Fruit fly (Drosophila melanogaster): ENCODE measurements around the gene CG16743.

Gene CG16743

dm6 chr2L:10967257-10968008 is 4.6 kb upstream of the CG16743 start (continued):
- TF ChIP-seq H2.0 (GFP tag; IDR thresholded peaks at IDR 0.05) (no peak), CG11560 (tag; IDR thresholded peaks at IDR 0.05) (no peak), sc (optimal IDR thresholded peaks at IDR 0.05) (no peak), sc (GFP tag; optimal IDR thresholded peaks at IDR 0.05) (no peak), ase (GFP tag; IDR thresholded peaks at IDR 0.05) (no peak), CG5953 (GFP tag; IDR thresholded peaks at IDR 0.05) (0 out of 2 replicates have a peak, but pooled peaks have one; percentile 11), HLH4C (GFP tag; IDR thresholded peaks at IDR 0.05; ENCODE audit: partially characterized antibody) (0 out of 3 replicates have a peak, but pooled peaks have one; percentile 37), CG14860 (GFP tag; IDR thresholded peaks at IDR 0.05; ENCODE audit: partially characterized antibody) (peak; percentile 32; the same call in 1 of the 3 replicates), CG11093 (GFP tag; IDR thresholded peaks at IDR 0.05) (no peak), gem (tag; optimal IDR thresholded peaks at IDR 0.05) (no peak), Six4 (GFP tag; optimal IDR thresholded peaks at IDR 0.05) (no peak), ro (GFP tag; IDR thresholded peaks at IDR 0.05) (no peak), CG12391 (tag; optimal IDR thresholded peaks at IDR 0.05) (peak; percentile 17), Hey (tag; optimal IDR thresholded peaks at IDR 0.05) (no peak), Oli (tag; optimal IDR thresholded peaks at IDR 0.05) (no peak), pho (GFP tag; optimal IDR thresholded peaks at IDR 0.05) (no peak), her (GFP tag; optimal IDR thresholded peaks at IDR 0.05) (peak; percentile 41), lbe (GFP tag; optimal IDR thresholded peaks at IDR 0.05) (no peak), CoRest (tag; optimal IDR thresholded peaks at IDR 0.05) (no peak), CG14667 (GFP tag; IDR thresholded peaks at IDR 0.05) (no peak), CG31441 (GFP tag; IDR thresholded peaks at IDR 0.05) (no peak; the same call in 1 of the 2 replicates), jumu (GFP tag; optimal IDR thresholded peaks at IDR 0.05) (no peak), Chrac-16 (GFP tag; optimal IDR thresholded peaks at IDR 0.05) (no peak), psq (GFP tag; optimal IDR thresholded peaks at IDR 0.05) (no peak), CG10147 (GFP tag; optimal IDR thresholded peaks at IDR 0.05) (no peak), NFAT (GFP tag; IDR thresholded peaks at IDR 0.05) (no peak), kni (GFP tag; optimal IDR thresholded peaks at IDR 0.05) (peak; percentile 64), sim (GFP tag; IDR thresholded peaks at IDR 0.05) (no peak; the same call in 1 of the 2 replicates), Spps (tag; optimal IDR thresholded peaks at IDR 0.05) (no peak), crp (GFP tag; optimal IDR thresholded peaks at IDR 0.05) (peak in 1 of 2 experiments; percentile 16), lola (GFP tag; optimal IDR thresholded peaks at IDR 0.05) (no peak), p53 (GFP tag; optimal IDR thresholded peaks at IDR 0.05) (no peak), CG4820 (GFP tag; optimal IDR thresholded peaks at IDR 0.05) (no peak), Fer2 (tag; optimal IDR thresholded peaks at IDR 0.05) (no peak), CG17829 (tag; optimal IDR thresholded peaks at IDR 0.05) (no peak), CG4707 (GFP tag; optimal IDR thresholded peaks at IDR 0.05) (peak; percentile 96), Lhr (GFP tag; optimal IDR thresholded peaks at IDR 0.05) (no peak), insv (GFP tag; optimal IDR thresholded peaks at IDR 0.05) (no peak), Gug (GFP tag; IDR thresholded peaks at IDR 0.05) (no peak), mam (GFP tag; optimal IDR thresholded peaks at IDR 0.05) (peak; percentile 24), fd96Cb (tag; optimal IDR thresholded peaks at IDR 0.05) (no peak), CG2116 (GFP tag; optimal IDR thresholded peaks at IDR 0.05) (no peak), vfl (GFP tag; optimal IDR thresholded peaks at IDR 0.05) (no peak), ind (GFP tag; optimal IDR thresholded peaks at IDR 0.05) (no peak), CG15696 (tag; optimal IDR thresholded peaks at IDR 0.05) (no peak), CG11695 (GFP tag; IDR thresholded peaks at IDR 0.05) (0 out of 3 replicates have a peak, but pooled peaks have one; percentile 49), fd3F (GFP tag; optimal IDR thresholded peaks at IDR 0.05) (no peak), CkIIα-i1 (GFP tag; IDR thresholded peaks at IDR 0.05) (no peak), jing (GFP tag; optimal IDR thresholded peaks at IDR 0.05) (no peak)
